Worm (Caenorhabditis elegans) whole organism, mixed stage, embryonic: ENCODE measurements around the gene ZK377.15.

Source experiments
- M03D4.4 ChIP-seq: sonication (generic microtip); optimal IDR thresholded peaks from 2 replicates; lab custom pipeline; 2017; ENCODE audit warnings: mild to moderate bottlenecking, missing genetic modification characterization, missing compliant biosample characterization
- bed-3 ChIP-seq: fragments of 200-800 bp; sonication (Bioruptor generic); optimal IDR thresholded peaks from 3 replicates; lab custom pipeline; 2018; ENCODE audit warnings: mild to moderate bottlenecking, missing genetic modification characterization, moderate library complexity, missing compliant biosample characterization
- blmp-1 ChIP-seq: fragments of 150-350 bp; optimal IDR thresholded peaks from 2 replicates; lab custom pipeline; 2014; ENCODE audit warnings: missing biosample characterization, missing genetic modification characterization
- ceh-39 ChIP-seq: fragments of 150-350 bp; optimal IDR thresholded peaks from 2 replicates; lab custom pipeline; 2014; ENCODE audit warnings: missing biosample characterization, missing genetic modification characterization
- ceh-43 ChIP-seq: fragments of 200-800 bp; sonication (Bioruptor generic); optimal IDR thresholded peaks from 2 replicates; lab custom pipeline; 2018; ENCODE audit warnings: mild to moderate bottlenecking, missing genetic modification characterization, moderate library complexity, missing compliant biosample characterization
- ceh-83 ChIP-seq: fragments of 200-800 bp; sonication (Bioruptor generic); optimal IDR thresholded peaks from 2 replicates; lab custom pipeline; 2018; ENCODE audit warnings: mild to moderate bottlenecking, missing genetic modification characterization, missing compliant biosample characterization
- ces-1 ChIP-seq: fragments of 150-350 bp; optimal IDR thresholded peaks from 2 replicates; lab custom pipeline; 2014; ENCODE audit warnings: missing biosample characterization, missing genetic modification reagents, missing genetic modification characterization
- cnd-1 ChIP-seq: fragments of 200-800 bp; sonication (Bioruptor generic); optimal IDR thresholded peaks from 2 replicates; lab custom pipeline; 2018; ENCODE audit warnings: mild to moderate bottlenecking, missing genetic modification characterization, missing compliant biosample characterization
- drap-1 ChIP-seq: fragments of 200-800 bp; sonication (Bioruptor generic); optimal IDR thresholded peaks from 3 replicates; lab custom pipeline; 2018; ENCODE audit warnings: mild to moderate bottlenecking, missing genetic modification characterization, missing compliant biosample characterization
- elt-1 ChIP-seq: sonication (generic microtip); optimal IDR thresholded peaks from 2 replicates; lab custom pipeline; 2017; ENCODE audit warnings: missing genetic modification characterization, mild to moderate bottlenecking, missing compliant biosample characterization, antibody characterized with exemption, moderate library complexity, borderline replicate concordance; ENCODE audit not compliant: insufficient read depth
- elt-3 ChIP-seq: fragments of 150-350 bp; optimal IDR thresholded peaks from 2 replicates; lab custom pipeline; 2014; ENCODE audit warnings: missing biosample characterization, missing genetic modification characterization
- flh-1 ChIP-seq: fragments of 200-800 bp; sonication (Bioruptor generic); optimal IDR thresholded peaks from 2 replicates; lab custom pipeline; 2018; ENCODE audit warnings: mild to moderate bottlenecking, missing genetic modification characterization, moderate library complexity, missing compliant biosample characterization
- lin-13 ChIP-seq: fragments of 150-350 bp; optimal IDR thresholded peaks from 2 replicates; lab custom pipeline; 2014; ENCODE audit warnings: missing biosample characterization, missing genetic modification characterization
- lin-32 ChIP-seq: fragments of 200-800 bp; sonication (Bioruptor generic); optimal IDR thresholded peaks from 2 replicates; lab custom pipeline; 2018; ENCODE audit warnings: mild to moderate bottlenecking, missing genetic modification characterization, missing compliant biosample characterization
- lsy-2 ChIP-seq: fragments of 150-350 bp; optimal IDR thresholded peaks from 2 replicates; lab custom pipeline; 2014; ENCODE audit warnings: missing biosample characterization, missing genetic modification characterization
- mab-5 ChIP-seq: fragments of 150-350 bp; optimal IDR thresholded peaks from 2 replicates; lab custom pipeline; 2014; ENCODE audit warnings: missing biosample characterization, missing genetic modification characterization
- mls-2 ChIP-seq: sonication (generic microtip); optimal IDR thresholded peaks from 2 replicates; lab custom pipeline; 2016; ENCODE audit warnings: mild to moderate bottlenecking, missing genetic modification characterization, moderate library complexity, missing compliant biosample characterization
- nhr-12 ChIP-seq: fragments of 150-350 bp; optimal IDR thresholded peaks from 2 replicates; lab custom pipeline; 2014; ENCODE audit warnings: missing biosample characterization, missing genetic modification characterization
- nhr-237 ChIP-seq: fragments of 150-350 bp; optimal IDR thresholded peaks from 2 replicates; lab custom pipeline; 2014; ENCODE audit warnings: missing biosample characterization, missing genetic modification characterization
- nhr-28 ChIP-seq: fragments of 150-350 bp; optimal IDR thresholded peaks from 2 replicates; lab custom pipeline; 2014; ENCODE audit warnings: missing biosample characterization, missing genetic modification characterization
- nhr-76 ChIP-seq: sonication (generic microtip); optimal IDR thresholded peaks from 2 replicates; lab custom pipeline; 2017; ENCODE audit warnings: missing biosample characterization, missing genetic modification characterization
- pha-4 ChIP-seq: fragments of 150-350 bp; optimal IDR thresholded peaks from 2 replicates; lab custom pipeline; 2018; ENCODE audit warnings: missing biosample characterization, missing genetic modification reagents, missing genetic modification characterization
- sem-2 ChIP-seq: fragments of 200-800 bp; sonication (Bioruptor generic); optimal IDR thresholded peaks from 2 replicates; lab custom pipeline; 2018; ENCODE audit warnings: mild to moderate bottlenecking, missing genetic modification characterization, missing compliant biosample characterization
- snpc-4 ChIP-seq: fragments of 150-350 bp; optimal IDR thresholded peaks from 2 replicates; lab custom pipeline; 2014; ENCODE audit warnings: missing biosample characterization, missing genetic modification characterization
- sptf-1 ChIP-seq: sonication (generic microtip); optimal IDR thresholded peaks from 2 replicates; lab custom pipeline; 2017; ENCODE audit warnings: mild to moderate bottlenecking, missing genetic modification characterization, moderate library complexity, missing compliant biosample characterization
- tbx-8 ChIP-seq: fragments of 200-800 bp; sonication (Bioruptor generic); optimal IDR thresholded peaks from 2 replicates; lab custom pipeline; 2018; ENCODE audit warnings: mild to moderate bottlenecking, missing genetic modification characterization, moderate library complexity, missing compliant biosample characterization
- unc-120 ChIP-seq: sonication (generic microtip); optimal IDR thresholded peaks from 2 replicates; lab custom pipeline; 2017; ENCODE audit warnings: missing genetic modification characterization, missing compliant biosample characterization; ENCODE audit not compliant: poor library complexity, severe bottlenecking
- unc-62 ChIP-seq: fragments of 150-350 bp; optimal IDR thresholded peaks from 2 replicates; lab custom pipeline; 2014; ENCODE audit warnings: missing biosample characterization, missing genetic modification reagents, missing genetic modification characterization
- zip-8 ChIP-seq: fragments of 150-350 bp; optimal IDR thresholded peaks from 2 replicates; lab custom pipeline; 2014; ENCODE audit warnings: missing biosample characterization, missing genetic modification characterization
- ztf-11 ChIP-seq: fragments of 150-350 bp; optimal IDR thresholded peaks from 2 replicates; lab custom pipeline; 2014; ENCODE audit warnings: missing biosample characterization, missing genetic modification characterization

Gene ZK377.15

DNA sequence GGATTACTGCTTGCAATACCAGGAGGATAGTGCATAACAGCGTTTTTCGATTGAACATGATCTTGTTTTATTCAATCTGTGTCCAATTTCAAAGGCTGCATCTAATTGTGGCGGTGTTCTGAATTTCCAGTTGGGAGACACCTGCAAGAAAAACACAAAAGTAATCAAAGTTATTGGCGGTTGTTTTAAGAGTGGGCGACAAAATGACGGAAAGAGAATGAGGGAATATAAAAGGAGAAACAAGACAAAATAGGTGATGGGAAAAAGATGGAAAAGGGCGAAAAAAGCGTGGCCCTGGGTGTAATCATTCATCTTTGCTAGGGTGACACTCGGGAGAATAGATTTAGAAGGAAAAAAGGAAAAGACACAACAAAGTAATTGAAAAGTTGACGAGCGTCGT is at the start of gene ZK377.15, which contains the start of gene sax-3:
Gene ZK377.15, minus strand, starts transcription at position 101 of the 400 bp plus-strand sequence.
Gene sax-3, minus strand, starts transcription at position 143 of the 400 bp plus-strand sequence.
- TF ChIP-seq mls-2 (tag; lab: Kevin White, UChicago) (no peak), unc-62 (GFP tag; lab: Kevin White, UChicago) (no peak), bed-3 (GFP tag; lab: Kevin White, UChicago) (no peak), nhr-237 (no peak)

DNA sequence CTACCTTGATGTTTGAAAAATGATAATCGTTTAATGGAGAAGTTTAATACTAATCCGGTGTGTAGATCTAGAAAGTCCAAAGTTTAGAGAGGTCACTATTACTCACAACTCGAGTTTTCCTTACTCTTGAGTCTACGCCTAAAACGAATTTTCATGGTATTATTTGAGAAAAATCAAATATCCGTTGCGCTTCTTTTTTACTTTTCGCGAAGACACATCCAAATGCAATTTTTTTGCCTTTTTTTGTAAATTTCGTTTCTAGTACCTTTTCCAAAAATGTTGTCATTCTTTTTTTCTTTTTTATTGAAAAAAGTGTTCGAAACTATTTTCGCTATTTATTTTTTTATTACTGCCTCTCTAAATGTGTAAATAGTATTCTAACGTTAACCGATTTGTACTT is 48.0 kb upstream of the ZK377.15 start:
- no peak for TF ChIP-seq lin-32
- TF ChIP-seq ceh-43 (GFP tag; lab: Kevin White, UChicago) = no peak
- no peak for TF ChIP-seq flh-1 (GFP tag; lab: Kevin White, UChicago)
- TF ChIP-seq mab-5 (tag; lab: Kevin White, UChicago) = no peak
- no peak for TF ChIP-seq ceh-83 (GFP tag; lab: Kevin White, UChicago)
- peak; percentile 54 for TF ChIP-seq ces-1 (GFP tag; lab: Kevin White, UChicago)
- TF ChIP-seq mls-2 (tag; lab: Kevin White, UChicago) = no peak

DNA sequence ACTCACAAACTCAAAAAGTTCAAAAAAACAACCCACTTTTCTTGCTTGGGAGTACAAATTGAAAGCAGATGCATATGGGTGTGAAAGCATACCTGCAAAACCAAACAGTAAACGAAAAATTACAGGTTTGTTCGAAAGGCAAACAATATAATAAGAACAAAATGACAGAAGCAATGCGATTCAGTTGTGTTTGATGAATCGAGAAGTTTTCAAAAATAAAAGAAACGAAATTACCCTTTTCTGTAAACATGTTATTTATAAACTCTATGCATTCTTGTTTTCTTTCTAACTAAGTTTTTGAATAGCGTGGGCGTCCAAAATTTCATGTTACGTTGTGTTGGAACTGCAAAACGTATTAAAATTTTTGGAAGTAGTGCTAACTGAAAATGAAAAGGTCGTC is 43.2 kb upstream of the ZK377.15 start, which contains the start of gene sox-4:
Gene sox-4, minus strand, starts transcription at position 101 of the 400 bp plus-strand sequence.
- TF ChIP-seq ceh-83 (GFP tag; lab: Kevin White, UChicago) (no peak), ceh-39 (tag; lab: Kevin White, UChicago) (no peak), nhr-76 (tag; lab: Kevin White, UChicago) (no peak), zip-8 (no peak), sem-2 (GFP tag; lab: Kevin White, UChicago) (no peak), nhr-28 (tag; lab: Kevin White, UChicago) (no peak), unc-120 (tag; lab: Kevin White, UChicago) (no peak), tbx-8 (GFP tag; lab: Kevin White, UChicago) (no peak), elt-1 (tag; lab: Kevin White, UChicago) (no peak)
- TF ChIP-seq, all 35 proteins: peak for 0

DNA sequence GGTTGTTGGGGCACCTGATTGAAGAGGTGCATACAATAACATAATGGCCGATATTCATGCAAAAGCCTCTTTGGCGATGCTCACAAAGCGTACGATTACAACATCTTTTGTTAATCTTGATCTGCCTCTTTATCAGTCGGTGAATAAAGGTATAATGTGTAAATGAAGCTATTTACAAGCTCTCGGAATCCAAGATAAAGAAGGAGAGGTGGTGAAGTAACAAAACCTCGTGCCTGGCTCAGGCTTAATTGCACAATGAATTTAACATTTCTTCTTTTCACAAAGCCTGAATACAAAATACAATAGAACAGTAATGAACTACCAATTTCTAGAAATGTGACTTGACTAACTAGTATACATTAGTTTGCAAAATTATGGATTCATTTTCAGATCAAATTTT is 41.5 kb upstream of the ZK377.15 start:
- TF ChIP-seq unc-120 (tag; lab: Kevin White, UChicago) (no peak), sem-2 (GFP tag; lab: Kevin White, UChicago) (no peak), ceh-39 (tag; lab: Kevin White, UChicago) (no peak), zip-8 (no peak), M03D4.4 (tag; lab: Kevin White, UChicago) (no peak), flh-1 (GFP tag; lab: Kevin White, UChicago) (no peak), cnd-1 (tag; lab: Kevin White, UChicago) (no peak), ceh-83 (GFP tag; lab: Kevin White, UChicago) (no peak), tbx-8 (GFP tag; lab: Kevin White, UChicago) (no peak), blmp-1 (tag; lab: Kevin White, UChicago) (no peak), lin-13 (tag; lab: Kevin White, UChicago) (no peak), bed-3 (GFP tag; lab: Kevin White, UChicago) (no peak), ces-1 (GFP tag; lab: Kevin White, UChicago) (no peak), nhr-28 (tag; lab: Kevin White, UChicago) (no peak), elt-3 (no peak), lin-32 (no peak), snpc-4 (no peak), ceh-43 (GFP tag; lab: Kevin White, UChicago) (no peak), drap-1 (no peak), sptf-1 (no peak)

DNA sequence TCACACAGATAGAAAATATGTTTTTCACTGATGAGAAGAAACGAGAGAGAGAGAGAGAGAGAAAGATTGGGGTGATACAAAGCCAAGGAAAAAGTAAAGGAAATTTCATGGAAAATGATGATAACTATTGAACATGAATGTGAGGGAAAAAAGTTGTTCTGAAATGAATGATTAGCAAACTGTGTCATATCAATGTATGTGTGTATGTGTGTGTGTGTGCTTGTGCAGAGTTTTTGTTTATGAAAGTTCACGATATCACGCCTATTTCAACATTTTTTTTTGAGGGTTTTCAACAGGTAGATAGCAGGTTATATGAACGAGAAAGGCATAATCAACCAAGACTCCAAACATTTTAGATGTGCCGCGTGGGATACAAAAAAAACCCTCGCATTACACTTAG is 40.9 kb upstream of the ZK377.15 start:
- TF ChIP-seq nhr-237 (no peak), mab-5 (tag; lab: Kevin White, UChicago) (no peak), ceh-39 (tag; lab: Kevin White, UChicago) (no peak), lsy-2 (tag; lab: Kevin White, UChicago) (no peak), ceh-43 (GFP tag; lab: Kevin White, UChicago) (no peak), pha-4 (no peak), unc-62 (GFP tag; lab: Kevin White, UChicago) (no peak), nhr-12 (tag; lab: Kevin White, UChicago) (no peak), ztf-11 (tag; lab: Kevin White, UChicago) (no peak)
